Worm (Caenorhabditis elegans): ENCODE measurements around the gene C18E9.2.

DNA sequence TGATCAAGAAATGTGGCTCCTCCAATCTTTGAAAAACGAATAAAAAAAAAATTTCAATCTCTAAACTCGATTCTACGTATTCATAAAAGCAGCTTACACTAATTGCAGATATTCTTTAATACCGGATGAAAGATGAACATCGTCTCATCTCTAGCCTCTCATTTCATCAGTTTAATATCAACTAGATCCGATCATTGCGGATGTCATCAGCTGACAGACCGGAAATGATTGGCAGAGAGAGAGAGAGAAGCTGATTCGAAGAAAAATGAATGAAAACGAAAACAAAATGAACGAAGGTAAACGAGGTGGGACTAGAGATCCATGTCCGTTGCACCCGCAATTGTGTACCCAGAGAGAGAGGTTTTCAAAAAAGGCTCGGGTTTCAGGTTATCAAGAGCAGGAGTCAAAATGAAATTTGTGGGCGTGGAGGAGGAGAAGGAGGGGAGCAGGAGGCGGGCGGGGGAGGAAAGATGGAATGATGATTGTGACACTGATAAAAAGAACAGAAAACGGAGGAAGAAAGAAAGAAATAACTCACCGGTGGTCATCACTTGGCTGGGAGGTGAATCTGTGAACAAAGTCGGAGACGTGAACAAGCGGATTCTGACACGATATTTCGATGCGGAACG, 50.2 kb downstream of the C18E9.2 start:
- TF ChIP-seq ccch-3 (GFP tag; optimal IDR thresholded peaks at IDR 0.05) (no peak), ceh-91 (GFP tag; IDR thresholded peaks at IDR 0.05) (no peak), aptf-2 (GFP tag; conservative IDR thresholded peaks at IDR 0.05) (no peak), nfya-1 (tag; optimal IDR thresholded peaks at IDR 0.05; ENCODE audit: borderline replicate concordance, insufficient read depth) (no peak), ama-1 (optimal IDR thresholded peaks at IDR 0.05) (no peak), ama-1 (GFP tag; optimal IDR thresholded peaks at IDR 0.05) (no peak), ceh-40 (GFP tag; IDR thresholded peaks at IDR 0.05) (no peak), Y67H2A.10 (GFP tag; conservative IDR thresholded peaks at IDR 0.05) (no peak), hrde-1 (tag; optimal IDR thresholded peaks at IDR 0.05; ENCODE audit: borderline replicate concordance) (no peak), lin-26 (GFP tag; IDR thresholded peaks at IDR 0.05) (no peak), B0261.1 (tag; optimal IDR thresholded peaks at IDR 0.05) (no peak), madf-10 (tag; optimal IDR thresholded peaks at IDR 0.05) (no peak)
